Worm (Caenorhabditis elegans) whole organism, L1 larva: ENCODE results near the gene pink-1.
A peak's percentile ranks its signal among the peaks of the same experiment; 100 is the strongest.

Experiments used
- C16A3.4 ChIP-seq: fragments of 150-350 bp; optimal IDR thresholded peaks from 2 replicates; lab custom pipeline; 2014; ENCODE audit warnings: missing biosample characterization, missing genetic modification characterization
- F16B12.6 ChIP-seq: fragments of 150-350 bp; optimal IDR thresholded peaks from 2 replicates; lab custom pipeline; 2014; ENCODE audit warnings: missing biosample characterization, missing genetic modification characterization
- blmp-1 ChIP-seq: fragments of 150-350 bp; optimal IDR thresholded peaks from 2 replicates; lab custom pipeline; 2014; ENCODE audit warnings: missing biosample characterization, missing genetic modification characterization
- ceh-63 ChIP-seq: fragments of 200-800 bp; sonication (Bioruptor generic); optimal IDR thresholded peaks from 2 replicates; lab custom pipeline; 2018; ENCODE audit warnings: mild to moderate bottlenecking, missing genetic modification characterization, missing compliant biosample characterization
- ceh-82 ChIP-seq, 3 experiments: fragments of 150-350 bp in 1 of 3; sonication (generic microtip) in 2 of 3; optimal IDR thresholded peaks; 2 replicates each; lab custom pipeline; 2014 to 2017; ENCODE audit warnings: missing biosample characterization in 3 of 3, missing genetic modification characterization in 3 of 3
- ceh-88 ChIP-seq: fragments of 200-800 bp; sonication (Bioruptor generic); IDR thresholded peaks from 2 replicates; pipeline ENCODE4 v1.3.6; 2022; ENCODE audit warnings: missing genetic modification characterization, missing compliant biosample characterization
- ceh-90 ChIP-seq: sonication (generic microtip); optimal IDR thresholded peaks from 2 replicates; lab custom pipeline; 2016; ENCODE audit warnings: missing genetic modification characterization, missing compliant biosample characterization
- dpl-1 ChIP-seq, 3 experiments: fragments of 150-350 bp in 2 of 3; sonication (generic microtip) in 1 of 3; optimal IDR thresholded peaks; 2 replicates each; lab custom pipeline; 2014 to 2017; ENCODE audit warnings: missing biosample characterization in 3 of 3, missing genetic modification characterization in 3 of 3, missing genetic modification reagents in 3 of 3
- dsc-1 ChIP-seq: sonication (generic microtip); optimal IDR thresholded peaks from 2 replicates; lab custom pipeline; 2016; ENCODE audit warnings: mild to moderate bottlenecking, missing genetic modification characterization, missing compliant biosample characterization
- efl-1 ChIP-seq, 4 experiments: fragments of 150-350 bp; optimal IDR thresholded peaks in 3 of 4; peaks in 1 of 4; 1 replicate in 1 of 4; 2 replicates in 3 of 4; lab custom pipeline; 2014; ENCODE audit warnings: missing biosample characterization in 2 of 4, missing genetic modification characterization in 2 of 4, missing genetic modification reagents in 2 of 4
- egl-13 ChIP-seq: sonication (generic microtip); optimal IDR thresholded peaks from 2 replicates; lab custom pipeline; 2016; ENCODE audit warnings: missing genotype, missing genetic modification reagents, missing genetic modification characterization, missing compliant biosample characterization
- fkh-8 ChIP-seq: sonication (generic microtip); optimal IDR thresholded peaks from 2 replicates; lab custom pipeline; 2016; ENCODE audit warnings: mild to moderate bottlenecking, missing genetic modification characterization, missing compliant biosample characterization
- grh-1 ChIP-seq: fragments of 200-800 bp; sonication (Bioruptor generic); IDR thresholded peaks from 2 replicates; pipeline ENCODE4 v1.3.6; 2022; ENCODE audit warnings: missing genetic modification reagents, missing genetic modification characterization, missing compliant biosample characterization
- jun-1 ChIP-seq: fragments of 150-350 bp; optimal IDR thresholded peaks from 2 replicates; lab custom pipeline; 2014; ENCODE audit warnings: missing biosample characterization, missing genetic modification reagents, missing genetic modification characterization
- lin-14 ChIP-seq: fragments of 200-800 bp; sonication (Bioruptor generic); optimal IDR thresholded peaks from 2 replicates; lab custom pipeline; 2018; ENCODE audit warnings: mild to moderate bottlenecking, missing genetic modification characterization, moderate library complexity, missing compliant biosample characterization
- lin-15B ChIP-seq: fragments of 150-350 bp; sonication (generic microtip); optimal IDR thresholded peaks from 3 replicates; lab custom pipeline; 2014; ENCODE audit warnings: missing biosample characterization, missing genetic modification characterization
- lin-39 ChIP-seq: fragments of 150-350 bp; optimal IDR thresholded peaks from 2 replicates; lab custom pipeline; 2014; ENCODE audit warnings: missing biosample characterization, missing genetic modification reagents, missing genetic modification characterization
- lsy-2 ChIP-seq, 2 experiments: fragments of 150-350 bp; optimal IDR thresholded peaks; 2 replicates each; lab custom pipeline; 2014; ENCODE audit warnings: missing biosample characterization in 2 of 2, missing genetic modification characterization in 2 of 2
- mdl-1 ChIP-seq, 2 experiments: fragments of 150-350 bp; optimal IDR thresholded peaks; 2 replicates each; lab custom pipeline; 2014 to 2017; ENCODE audit warnings: missing biosample characterization in 2 of 2, missing genetic modification characterization in 2 of 2, inconsistent platforms in 1 of 2
- nhr-11 ChIP-seq: fragments of 150-350 bp; optimal IDR thresholded peaks from 2 replicates; lab custom pipeline; 2014; ENCODE audit warnings: missing biosample characterization, missing genetic modification characterization
- nhr-28 ChIP-seq: fragments of 150-350 bp; optimal IDR thresholded peaks from 2 replicates; lab custom pipeline; 2014; ENCODE audit warnings: missing biosample characterization, missing genetic modification characterization
- nhr-47 ChIP-seq: sonication (generic microtip); optimal IDR thresholded peaks from 2 replicates; lab custom pipeline; 2016; ENCODE audit warnings: mild to moderate bottlenecking, missing genetic modification characterization, moderate library complexity, missing compliant biosample characterization
- nhr-71 ChIP-seq: sonication (generic microtip); optimal IDR thresholded peaks from 2 replicates; lab custom pipeline; 2016; ENCODE audit warnings: mild to moderate bottlenecking, missing genetic modification characterization, moderate library complexity, missing compliant biosample characterization
- nhr-76 ChIP-seq: sonication (generic microtip); optimal IDR thresholded peaks from 2 replicates; lab custom pipeline; 2017; ENCODE audit warnings: missing biosample characterization, missing genetic modification characterization
- nhr-84 ChIP-seq: sonication (generic microtip); optimal IDR thresholded peaks from 2 replicates; lab custom pipeline; 2017; ENCODE audit warnings: missing biosample characterization, missing genetic modification characterization
- nhr-85 ChIP-seq: sonication (generic microtip); peaks from one replicate; lab custom pipeline; 2016; ENCODE audit warnings: missing genetic modification characterization, inconsistent platforms, missing compliant biosample characterization
- nhr-90 ChIP-seq: sonication (generic microtip); optimal IDR thresholded peaks from 2 replicates; lab custom pipeline; 2016; ENCODE audit warnings: mild to moderate bottlenecking, missing genetic modification characterization, missing compliant biosample characterization; ENCODE audit not compliant: poor library complexity
- snpc-4 ChIP-seq: fragments of 150-350 bp; optimal IDR thresholded peaks from 2 replicates; lab custom pipeline; 2014; ENCODE audit warnings: missing biosample characterization, missing genetic modification characterization
- snu-23 ChIP-seq: sonication (generic microtip); optimal IDR thresholded peaks from 2 replicates; lab custom pipeline; 2016; ENCODE audit warnings: missing genetic modification characterization, missing compliant biosample characterization
- swsn-7 ChIP-seq: sonication (generic microtip); optimal IDR thresholded peaks from 2 replicates; lab custom pipeline; 2016; ENCODE audit warnings: missing genetic modification characterization, missing compliant biosample characterization
- tbx-2 ChIP-seq: sonication (generic microtip); optimal IDR thresholded peaks from 2 replicates; lab custom pipeline; 2016; ENCODE audit warnings: missing genetic modification characterization, missing compliant biosample characterization
- tlp-1 ChIP-seq: fragments of 150-350 bp; optimal IDR thresholded peaks from 2 replicates; lab custom pipeline; 2014; ENCODE audit warnings: missing biosample characterization, missing genetic modification characterization
- unc-130 ChIP-seq: fragments of 150-350 bp; optimal IDR thresholded peaks from 2 replicates; lab custom pipeline; 2017; ENCODE audit warnings: missing biosample characterization, missing genetic modification characterization, inconsistent platforms
- unc-30 ChIP-seq: sonication (generic microtip); optimal IDR thresholded peaks from 2 replicates; lab custom pipeline; 2017; ENCODE audit warnings: missing biosample characterization, missing genetic modification characterization
- unc-86 ChIP-seq: sonication (generic microtip); optimal IDR thresholded peaks from 2 replicates; lab custom pipeline; 2016; ENCODE audit warnings: missing genetic modification characterization, missing compliant biosample characterization
- unc-98 ChIP-seq: fragments of 200-800 bp; sonication (Bioruptor generic); IDR thresholded peaks from 2 replicates; pipeline ENCODE4 v1.3.6; 2022; ENCODE audit warnings: missing genetic modification characterization, missing compliant biosample characterization
- xbp-1 ChIP-seq: sonication (generic microtip); optimal IDR thresholded peaks from 2 replicates; lab custom pipeline; 2016; ENCODE audit warnings: missing genetic modification characterization, missing compliant biosample characterization
- zag-1 ChIP-seq: fragments of 150-350 bp; optimal IDR thresholded peaks from 2 replicates; lab custom pipeline; 2014; ENCODE audit warnings: missing biosample characterization, missing genetic modification characterization
- zip-4 ChIP-seq: fragments of 200-800 bp; sonication (Bioruptor generic); optimal IDR thresholded peaks from 2 replicates; lab custom pipeline; 2018; ENCODE audit warnings: mild to moderate bottlenecking, missing genetic modification characterization, moderate library complexity, missing compliant biosample characterization
- ztf-11 ChIP-seq, 2 experiments: sonication (generic microtip); optimal IDR thresholded peaks; 2 replicates each; lab custom pipeline; 2016 to 2017; ENCODE audit warnings: missing genetic modification characterization in 2 of 2, missing biosample characterization in 1 of 2, missing compliant biosample characterization in 1 of 2

Gene pink-1

DNA sequence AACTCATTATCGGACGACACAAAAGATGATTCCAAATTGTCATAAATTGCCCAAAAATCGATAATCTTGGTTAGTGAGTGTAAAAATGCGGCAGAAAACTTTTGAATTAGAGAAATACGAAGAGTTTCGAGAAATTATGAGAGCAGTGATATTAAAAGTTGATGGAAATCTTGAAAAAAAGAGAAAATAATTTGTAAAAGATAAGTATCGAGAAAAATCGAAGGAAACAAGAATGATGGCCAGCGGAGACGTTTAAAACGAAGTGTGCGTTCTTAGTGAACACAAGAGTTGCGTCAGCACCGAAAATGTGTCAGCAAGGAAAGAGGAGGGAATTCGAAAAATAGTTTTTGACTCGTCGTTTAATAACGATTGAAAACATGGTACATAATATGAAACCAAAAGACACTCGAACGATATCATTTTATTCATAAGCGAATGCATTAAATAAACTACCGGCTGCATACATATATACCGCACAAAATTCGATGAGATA lies 5.6 kb downstream of the pink-1 start, which contains the start of gene ndx-6 (continued):
- TF ChIP-seq tbx-2 (tag; lab: Kevin White, UChicago) (peak; percentile 83), unc-86 (peak; percentile 76), lin-15B (tag; lab: Kevin White, UChicago) (peak; percentile 59), unc-98 (GFP tag; lab: Robert Waterston, UW) (no peak), unc-130 (tag; lab: Kevin White, UChicago) (peak; percentile 83), mdl-1 (tag; optimal IDR thresholded peaks at IDR 0.05; lab: Kevin White, UChicago) (peak in 1 of 2 experiments; percentile 65), fkh-8 (tag; lab: Kevin White, UChicago) (peak; percentile 80), nhr-90 (peak; percentile 88), C16A3.4 (tag; lab: Kevin White, UChicago) (peak; percentile 90), xbp-1 (tag; lab: Kevin White, UChicago) (peak; percentile 88), lin-39 (tag; lab: Kevin White, UChicago) (peak; percentile 65), nhr-84 (no peak), unc-30 (tag; lab: Kevin White, UChicago) (no peak), ceh-82 (tag; optimal IDR thresholded peaks at IDR 0.05; lab: Kevin White, UChicago) (peak; percentile 81 to 88 (median 84)), nhr-47 (peak; percentile 90), egl-13 (tag; lab: Kevin White, UChicago) (peak; percentile 64), ztf-11 (tag; optimal IDR thresholded peaks at IDR 0.05; lab: Kevin White, UChicago) (peak in 1 of 2 experiments; percentile 27), ceh-90 (tag; lab: Kevin White, UChicago) (peak; percentile 26), nhr-28 (tag; lab: Kevin White, UChicago) (no peak), jun-1 (tag; lab: Kevin White, UChicago) (peak; percentile 80), zag-1 (tag; lab: Kevin White, UChicago) (no peak), tlp-1 (tag; lab: Kevin White, UChicago) (no peak), F16B12.6 (peak; percentile 67), nhr-76 (tag; lab: Kevin White, UChicago) (no peak), nhr-11 (peak; percentile 64), nhr-71 (tag; lab: Kevin White, UChicago) (peak; percentile 90), swsn-7 (tag; lab: Kevin White, UChicago) (peak; percentile 87), dsc-1 (tag; lab: Kevin White, UChicago) (peak; percentile 88), nhr-85 (tag; lab: Kevin White, UChicago) (peak; percentile 93), lin-14 (GFP tag; lab: Kevin White, UChicago) (peak; percentile 88), snu-23 (GFP tag; lab: Kevin White, UChicago) (peak; percentile 93), dpl-1 (GFP tag; optimal IDR thresholded peaks at IDR 0.05; lab: Kevin White, UChicago) (peak; percentile 99), ceh-88 (GFP tag; lab: Robert Waterston, UW) (no peak), snpc-4 (tag; lab: Kevin White, UChicago) (peak; percentile 78), blmp-1 (tag; lab: Kevin White, UChicago) (peak; percentile 81), zip-4 (GFP tag; lab: Kevin White, UChicago) (peak; percentile 36), grh-1 (GFP tag; lab: Robert Waterston, UW) (peak; percentile 60)

DNA sequence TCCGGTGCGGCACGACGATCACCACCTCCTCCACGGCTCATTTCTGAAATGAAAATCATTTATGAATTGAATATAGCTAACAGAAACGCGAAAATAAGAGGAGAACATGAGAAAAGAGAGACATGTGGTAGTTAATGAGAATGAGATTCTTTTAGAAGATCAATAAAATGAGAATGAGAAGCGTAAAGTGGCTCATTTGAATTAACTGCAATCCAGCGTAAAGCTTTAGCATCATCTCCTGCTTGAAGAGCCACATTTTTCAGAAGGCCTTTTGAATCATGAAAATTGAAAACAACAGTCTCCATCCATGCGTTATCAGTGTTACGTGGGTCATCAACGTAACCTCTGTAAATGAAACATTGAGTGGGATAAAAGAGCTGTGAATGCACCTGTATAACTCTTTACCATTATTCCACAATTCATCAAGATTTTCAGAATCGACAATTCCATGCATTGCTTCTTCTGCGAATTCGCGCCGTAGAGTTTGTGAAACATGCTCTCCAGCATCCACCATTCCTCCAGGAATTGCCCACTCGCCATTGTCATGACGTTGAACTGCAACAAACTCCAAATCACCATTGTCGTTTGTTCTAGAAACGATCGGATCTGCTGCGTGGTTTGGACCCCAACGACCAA lies 6.6 kb downstream of the pink-1 start, which contains the start of gene rsp-4:
TSS of gene rsp-4 (minus strand) at position 51 of the 636 bp plus-strand sequence.
- TF ChIP-seq ceh-63 (GFP tag; lab: Kevin White, UChicago): peak; percentile 16
- no peak for TF ChIP-seq efl-1 (optimal IDR thresholded peaks at IDR 0.05; lab: Kevin White, UChicago)
- peak in 1 of 2 experiments; percentile 4 for TF ChIP-seq efl-1 (GFP tag; optimal IDR thresholded peaks at IDR 0.05 in 1 of 2; lab: Kevin White, UChicago)
- TF ChIP-seq lsy-2 (tag; optimal IDR thresholded peaks at IDR 0.05; lab: Kevin White, UChicago): no peak
- TF ChIP-seq jun-1 (tag; lab: Kevin White, UChicago): no peak
- TF ChIP-seq nhr-85 (tag; lab: Kevin White, UChicago): peak; percentile 29
